Fruit fly (Drosophila melanogaster) whole organism, embryonic: ENCODE measurements around the gene rempA.

Experiments used
- Ada2b ChIP-seq: fragments of 200-800 bp; sonication (Bioruptor generic); IDR thresholded peaks from 2 replicates; pipeline ENCODE4 v1.3.6; 2022; ENCODE audit warnings: missing biosample characterization, missing genetic modification characterization
- CG10959 ChIP-seq: fragments of 200-800 bp; sonication (Bioruptor generic); IDR thresholded peaks from 2 replicates; pipeline ENCODE4 v1.3.6; 2022; ENCODE audit warnings: missing biosample characterization, missing genetic modification characterization
- CG11093 ChIP-seq: fragments of 200-800 bp; sonication (Bioruptor generic); IDR thresholded peaks from 3 replicates; pipeline ENCODE4 v1.3.6; 2022; ENCODE audit warnings: missing biosample characterization, missing genetic modification characterization
- CG11398 ChIP-seq: fragments of 200-800 bp; sonication (Bioruptor generic); optimal IDR thresholded peaks from 2 replicates; lab custom pipeline; 2016; ENCODE audit warnings: missing biosample characterization, missing genetic modification characterization
- CG13894 ChIP-seq: fragments of 200-800 bp; sonication (Bioruptor generic); optimal IDR thresholded peaks from 3 replicates; lab custom pipeline; 2018; ENCODE audit warnings: missing biosample characterization, mild to moderate bottlenecking, missing genetic modification characterization, moderate library complexity
- CG14667 ChIP-seq: fragments of 200-800 bp; sonication (Bioruptor generic); IDR thresholded peaks from 2 replicates; pipeline ENCODE4 v1.3.6; 2022; ENCODE audit warnings: missing biosample characterization, missing genetic modification characterization
- CG1647 ChIP-seq: fragments of 200-800 bp; sonication (Bioruptor generic); optimal IDR thresholded peaks from 3 replicates; lab custom pipeline; 2016; ENCODE audit warnings: missing biosample characterization, missing genetic modification characterization
- CG17612 ChIP-seq: fragments of 200-800 bp; sonication (Bioruptor generic); IDR thresholded peaks from 2 replicates; pipeline ENCODE4 v1.3.6; 2022; ENCODE audit warnings: missing biosample characterization, missing genetic modification characterization
- CG17829 ChIP-seq: fragments of 200-800 bp; optimal IDR thresholded peaks from 2 replicates; lab custom pipeline; 2019; ENCODE audit warnings: missing biosample characterization, mild to moderate bottlenecking, missing genetic modification characterization, moderate library complexity
- CG18599 ChIP-seq: fragments of 200-800 bp; sonication (Bioruptor generic); optimal IDR thresholded peaks from 3 replicates; lab custom pipeline; 2017; ENCODE audit warnings: missing biosample characterization, missing genetic modification characterization, mild to moderate bottlenecking, moderate library complexity, missing genetic modification reagents
- CG2889 ChIP-seq: fragments of 200-800 bp; sonication (Bioruptor generic); IDR thresholded peaks from 3 replicates; pipeline ENCODE4 v1.3.6; 2022; ENCODE audit warnings: missing biosample characterization, missing genetic modification characterization
- CG32772 ChIP-seq: fragments of 200-800 bp; sonication (Bioruptor generic); IDR thresholded peaks from 2 replicates; pipeline ENCODE4 v1.3.6; 2022; ENCODE audit warnings: missing biosample characterization, missing genetic modification characterization
- CG34224 ChIP-seq: fragments of 200-800 bp; sonication (Bioruptor generic); IDR thresholded peaks from 3 replicates; pipeline ENCODE4 v1.3.6; 2022; ENCODE audit warnings: missing biosample characterization, missing genetic modification characterization; ENCODE audit not compliant: partially characterized antibody
- CG4360 ChIP-seq: fragments of 200-800 bp; sonication (Bioruptor generic); IDR thresholded peaks from 2 replicates; pipeline ENCODE4 v1.3.6; 2022; ENCODE audit warnings: missing biosample characterization, missing genetic modification characterization
- CG6272 ChIP-seq: fragments of 200-800 bp; sonication (Bioruptor generic); IDR thresholded peaks from 2 replicates; pipeline ENCODE4 v1.3.6; 2022; ENCODE audit warnings: missing biosample characterization, missing genetic modification characterization
- CG7271 ChIP-seq: fragments of 200-800 bp; sonication (Bioruptor generic); optimal IDR thresholded peaks from 2 replicates; lab custom pipeline; 2018; ENCODE audit warnings: missing biosample characterization, mild to moderate bottlenecking, missing genetic modification characterization, moderate library complexity
- CG9876 ChIP-seq: fragments of 200-800 bp; sonication (Bioruptor generic); optimal IDR thresholded peaks from 2 replicates; lab custom pipeline; 2016; ENCODE audit warnings: missing biosample characterization, missing genetic modification characterization
- CHES-1-like ChIP-seq: fragments of 200-800 bp; sonication (Bioruptor generic); optimal IDR thresholded peaks from 2 replicates; lab custom pipeline; 2016; ENCODE audit warnings: missing biosample characterization, missing genetic modification characterization
- Dip2 ChIP-seq: fragments of 200-800 bp; sonication (Bioruptor generic); IDR thresholded peaks from 2 replicates; pipeline ENCODE4 v1.3.6; 2022; ENCODE audit warnings: missing biosample characterization, missing genetic modification characterization
- E2f1 ChIP-seq: fragments of 200-800 bp; sonication (Bioruptor generic); IDR thresholded peaks from 2 replicates; pipeline ENCODE4 v1.3.6; 2022; ENCODE audit warnings: missing biosample characterization, missing genetic modification characterization
- Elba2 ChIP-seq: fragments of 200-800 bp; sonication (Bioruptor generic); optimal IDR thresholded peaks from 3 replicates; lab custom pipeline; 2016; ENCODE audit warnings: missing biosample characterization, missing genetic modification characterization
- Ets65A ChIP-seq: fragments of 200-800 bp; sonication (Bioruptor generic); peaks from one replicate; lab custom pipeline; 2016; ENCODE audit warnings: missing biosample characterization, missing genetic modification characterization
- GATAe ChIP-seq: fragments of 200-800 bp; sonication (Bioruptor generic); conservative IDR thresholded peaks from 2 replicates; pipeline ENCODE4 v1.3.6; 2022; ENCODE audit warnings: missing biosample characterization, missing genetic modification characterization
- HLH4C ChIP-seq: fragments of 200-800 bp; sonication (Bioruptor generic); IDR thresholded peaks from 3 replicates; pipeline ENCODE4 v1.3.6; 2022; ENCODE audit warnings: missing biosample characterization, missing genetic modification characterization; ENCODE audit not compliant: partially characterized antibody
- MESR4 ChIP-seq: fragments of 200-800 bp; sonication (Bioruptor generic); optimal IDR thresholded peaks from 2 replicates; lab custom pipeline; 2018; ENCODE audit warnings: missing biosample characterization, mild to moderate bottlenecking, missing genetic modification characterization, moderate library complexity
- Mes4 ChIP-seq: fragments of 200-800 bp; sonication (Bioruptor generic); optimal IDR thresholded peaks from 2 replicates; lab custom pipeline; 2016; ENCODE audit warnings: missing biosample characterization, missing genetic modification characterization
- Optix ChIP-seq: fragments of 200-800 bp; sonication (Bioruptor generic); IDR thresholded peaks from 3 replicates; pipeline ENCODE4 v1.3.6; 2022; ENCODE audit warnings: missing biosample characterization, missing genetic modification characterization
- Rfx ChIP-seq: fragments of 200-800 bp; sonication (Bioruptor generic); IDR thresholded peaks from 2 replicates; pipeline ENCODE4 v1.3.6; 2022; ENCODE audit warnings: missing biosample characterization, missing genetic modification characterization
- Sox102F ChIP-seq: fragments of 200-800 bp; sonication (Bioruptor generic); optimal IDR thresholded peaks from 2 replicates; lab custom pipeline; 2018; ENCODE audit warnings: missing biosample characterization, mild to moderate bottlenecking, missing genetic modification characterization, moderate library complexity
- Tbp ChIP-seq: fragments of >200 bp; optimal IDR thresholded peaks from 2 replicates; lab custom pipeline; 2018; ENCODE audit warnings: missing biosample characterization, missing genetic modification characterization
- Xrp1 ChIP-seq: fragments of 200-800 bp; sonication (Bioruptor generic); IDR thresholded peaks from 2 replicates; pipeline ENCODE4 v1.3.6; 2022; ENCODE audit warnings: missing biosample characterization, missing genetic modification characterization
- YL-1 ChIP-seq: fragments of 200-800 bp; sonication (Bioruptor generic); optimal IDR thresholded peaks from 3 replicates; lab custom pipeline; 2017; ENCODE audit warnings: missing biosample characterization, mild to moderate bottlenecking, missing genetic modification characterization
- al ChIP-seq: fragments of 200-800 bp; sonication (Bioruptor generic); IDR thresholded peaks from 2 replicates; pipeline ENCODE4 v1.3.6; 2022; ENCODE audit warnings: missing biosample characterization, missing genetic modification characterization
- ci ChIP-seq: fragments of 200-800 bp; sonication (Bioruptor generic); IDR thresholded peaks from 3 replicates; pipeline ENCODE4 v1.3.6; 2022; ENCODE audit warnings: missing biosample characterization, missing genetic modification characterization
- crp ChIP-seq, 2 experiments: fragments of 200-800 bp; sonication (Bioruptor generic); optimal IDR thresholded peaks; 2 replicates in 1 of 2; 3 replicates in 1 of 2; lab custom pipeline; 2017; ENCODE audit warnings: missing biosample characterization in 2 of 2, missing genetic modification characterization in 2 of 2, mild to moderate bottlenecking in 1 of 2, moderate library complexity in 1 of 2
- esg ChIP-seq: fragments of 200-800 bp; sonication (Bioruptor generic); conservative IDR thresholded peaks from 2 replicates; pipeline ENCODE4 v1.3.6; 2022; ENCODE audit warnings: missing biosample characterization, missing genetic modification characterization
- eyg ChIP-seq: fragments of 200-800 bp; sonication (Bioruptor generic); optimal IDR thresholded peaks from 3 replicates; lab custom pipeline; 2016; ENCODE audit warnings: missing biosample characterization, missing genetic modification characterization
- fd96Cb ChIP-seq: fragments of 200-800 bp; sonication (Bioruptor generic); optimal IDR thresholded peaks from 2 replicates; lab custom pipeline; 2018; ENCODE audit warnings: missing biosample characterization, mild to moderate bottlenecking, missing genetic modification characterization, moderate library complexity
- jumu ChIP-seq: fragments of 200-800 bp; sonication (Bioruptor generic); optimal IDR thresholded peaks from 3 replicates; lab custom pipeline; 2016; ENCODE audit warnings: missing biosample characterization, missing genetic modification characterization
- lab ChIP-seq: fragments of 200-800 bp; sonication (Bioruptor generic); optimal IDR thresholded peaks from 3 replicates; lab custom pipeline; 2017; ENCODE audit warnings: missing biosample characterization, missing genetic modification characterization, mild to moderate bottlenecking, moderate library complexity, missing genetic modification reagents
- onecut ChIP-seq: fragments of 200-800 bp; sonication (Bioruptor generic); IDR thresholded peaks from 2 replicates; pipeline ENCODE4 v1.3.6; 2022; ENCODE audit warnings: missing biosample characterization, missing genetic modification characterization
- org-1 ChIP-seq: fragments of 200-800 bp; sonication (Bioruptor generic); optimal IDR thresholded peaks from 2 replicates; lab custom pipeline; 2017; ENCODE audit warnings: missing biosample characterization, missing genetic modification characterization
- otp ChIP-seq: fragments of 200-800 bp; sonication (Bioruptor generic); IDR thresholded peaks from 3 replicates; pipeline ENCODE4, ENCODE4 v1.3.6; 2022; ENCODE audit warnings: missing biosample characterization, missing genetic modification characterization
- pnt ChIP-seq: fragments of 200-800 bp; sonication (Bioruptor generic); optimal IDR thresholded peaks from 3 replicates; lab custom pipeline; 2016; ENCODE audit warnings: missing biosample characterization, missing genetic modification characterization
- pzg ChIP-seq: fragments of 200-800 bp; sonication (Bioruptor generic); optimal IDR thresholded peaks from 3 replicates; lab custom pipeline; 2018; ENCODE audit warnings: missing biosample characterization, mild to moderate bottlenecking, missing genetic modification characterization, moderate library complexity
- row ChIP-seq: fragments of 200-800 bp; sonication (Bioruptor generic); IDR thresholded peaks from 3 replicates; pipeline ENCODE4 v1.3.6; 2022; ENCODE audit warnings: missing biosample characterization, missing genetic modification characterization
- salm ChIP-seq: fragments of 200-800 bp; sonication (Bioruptor generic); optimal IDR thresholded peaks from 2 replicates; lab custom pipeline; 2018; ENCODE audit warnings: missing biosample characterization, mild to moderate bottlenecking, missing genetic modification characterization
- shn ChIP-seq: fragments of 200-800 bp; sonication (Bioruptor generic); optimal IDR thresholded peaks from 3 replicates; lab custom pipeline; 2016; ENCODE audit warnings: missing biosample characterization, missing genetic modification characterization
- slou ChIP-seq: fragments of 200-800 bp; sonication (Bioruptor generic); optimal IDR thresholded peaks from 3 replicates; lab custom pipeline; 2016; ENCODE audit warnings: missing biosample characterization, missing genetic modification characterization
- sob ChIP-seq: fragments of 200-800 bp; sonication (Bioruptor generic); IDR thresholded peaks from 2 replicates; pipeline ENCODE4 v1.3.6; 2022; ENCODE audit warnings: missing biosample characterization, missing genetic modification characterization
- z ChIP-seq: fragments of 200-800 bp; sonication (Bioruptor generic); IDR thresholded peaks from 3 replicates; pipeline ENCODE4 v1.3.6; 2022; ENCODE audit warnings: missing biosample characterization, missing genetic modification characterization

rempA gene

dm6 chr2L:540572-541210, 19.4 kb downstream of the rempA start (continued):
- peak; percentile 3 for TF ChIP-seq jumu (GFP tag; lab: Kevin White, UChicago)
- TF ChIP-seq CG18599, result no peak
- no peak for TF ChIP-seq z
- no peak for TF ChIP-seq CG2889 (GFP tag; lab: Robert Waterston, UW)
- TF ChIP-seq esg (GFP tag; lab: Robert Waterston, UW), result no peak
- TF ChIP-seq pzg (GFP tag; lab: Kevin White, UChicago), result peak; percentile 55
- TF ChIP-seq sob, result 0 out of 2 replicates have a peak, but pooled peaks have one; percentile 21
- no peak for TF ChIP-seq CG14667
- no peak for TF ChIP-seq Xrp1 (GFP tag; lab: Robert Waterston, UW)
- TF ChIP-seq CG32772 (GFP tag; lab: Robert Waterston, UW), result no peak
- TF ChIP-seq CG1647, result no peak
- TF ChIP-seq CHES-1-like (GFP tag; lab: Kevin White, UChicago), result no peak
- TF ChIP-seq YL-1, result peak; percentile 24
- no peak for TF ChIP-seq eyg
- no peak for TF ChIP-seq fd96Cb
- TF ChIP-seq org-1, result no peak
- no peak for TF ChIP-seq CG4360 (GFP tag; lab: Robert Waterston, UW)
- no peak for TF ChIP-seq E2f1 (GFP tag; lab: Robert Waterston, UW)
- peak; percentile 58; the same call in 2 of the 3 replicates for TF ChIP-seq ci (GFP tag; lab: Robert Waterston, UW)
- TF ChIP-seq Elba2, result no peak
- no peak for TF ChIP-seq Sox102F
- TF ChIP-seq pnt (GFP tag; lab: Kevin White, UChicago), result no peak
- TF ChIP-seq crp (GFP tag; optimal IDR thresholded peaks at IDR 0.05; lab: Kevin White, UChicago), result peak; percentile 73 to 92
- TF ChIP-seq Dip2 (GFP tag; lab: Robert Waterston, UW), result no peak
- TF ChIP-seq CG17829 (tag; lab: Kevin White, UChicago), result peak; percentile 17
- peak; percentile 79 for TF ChIP-seq CG34224
- TF ChIP-seq slou (GFP tag; lab: Kevin White, UChicago), result no peak
- TF ChIP-seq salm, result peak; percentile 46
- TF ChIP-seq otp (GFP tag; lab: Robert Waterston, UW), result no peak; the same call in 2 of the 3 replicates
- peak; percentile 31 for TF ChIP-seq MESR4 (GFP tag; lab: Kevin White, UChicago)
- no peak for TF ChIP-seq CG17612 (GFP tag; lab: Robert Waterston, UW)
- no peak for TF ChIP-seq al
- TF ChIP-seq Ets65A (GFP tag; lab: Kevin White, UChicago), result peak; percentile 62
- peak; percentile 42 for TF ChIP-seq lab (GFP tag; lab: Kevin White, UChicago)
- no peak for TF ChIP-seq Optix (GFP tag; lab: Robert Waterston, UW)
- 0 out of 2 replicates have a peak, but pooled peaks have one; percentile 20 for TF ChIP-seq onecut
- peak; percentile 55; the same call in 1 of the 3 replicates for TF ChIP-seq HLH4C (GFP tag; lab: Robert Waterston, UW)
- TF ChIP-seq GATAe (GFP tag; lab: Robert Waterston, UW), result no peak
- peak; percentile 69 for TF ChIP-seq CG13894 (tag; lab: Kevin White, UChicago)
- TF ChIP-seq CG11093 (GFP tag; lab: Robert Waterston, UW), result no peak
- TF ChIP-seq CG9876 (GFP tag; lab: Kevin White, UChicago), result no peak
- TF ChIP-seq Ada2b (GFP tag; lab: Robert Waterston, UW), result no peak
- TF ChIP-seq CG10959 (GFP tag; lab: Robert Waterston, UW), result no peak
- no peak for TF ChIP-seq shn (GFP tag; lab: Kevin White, UChicago)
- TF ChIP-seq CG7271 (tag; lab: Kevin White, UChicago), result no peak
- TF ChIP-seq Rfx (GFP tag; lab: Robert Waterston, UW), result peak; percentile 47; the same call in 1 of the 2 replicates
- TF ChIP-seq CG11398 (GFP tag; lab: Kevin White, UChicago), result peak; percentile 36
- no peak for TF ChIP-seq CG6272 (GFP tag; lab: Robert Waterston, UW)
- TF ChIP-seq row (GFP tag; lab: Robert Waterston, UW), result no peak
- peak; percentile 21 for TF ChIP-seq Mes4
- TF ChIP-seq Tbp, result no peak
